Worm (Caenorhabditis elegans) whole organism, mixed stage, embryonic: Measurements from ENCODE around the gene chil-18.

Experiments
- elt-1 ChIP-seq: sonication (generic microtip); optimal IDR thresholded peaks from 2 replicates; lab custom pipeline; 2017; ENCODE audit warnings: missing genetic modification characterization, mild to moderate bottlenecking, missing compliant biosample characterization, antibody characterized with exemption, moderate library complexity, borderline replicate concordance; ENCODE audit not compliant: insufficient read depth
- ztf-11 ChIP-seq: fragments of 150-350 bp; optimal IDR thresholded peaks from 2 replicates; lab custom pipeline; 2014; ENCODE audit warnings: missing biosample characterization, missing genetic modification characterization

DNA sequence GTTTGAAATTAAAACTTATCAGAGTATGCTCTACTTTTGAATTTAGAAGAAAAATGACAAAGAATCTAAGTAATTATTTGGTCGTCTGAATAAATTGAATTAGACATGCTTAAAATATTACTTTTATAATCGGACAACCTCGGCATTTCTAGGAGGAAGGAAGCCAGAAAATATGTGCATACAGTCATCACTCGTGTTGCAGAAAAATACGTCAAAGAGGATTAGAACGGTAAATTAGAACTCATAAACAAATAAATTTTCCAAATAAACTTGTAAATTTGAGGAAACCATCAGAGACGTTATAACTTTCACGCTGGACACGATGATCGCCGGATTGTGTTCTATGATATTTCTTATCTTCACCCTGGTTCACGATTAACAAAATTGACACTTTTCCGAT lies 6.2 kb downstream of the chil-18 start, which contains the start of gene chil-19:
- TF ChIP-seq ztf-11 (tag; lab: Kevin White, UChicago) (no peak), elt-1 (no peak)
